Worm (Caenorhabditis elegans): ENCODE data around the gene Y64G10A.1.
"Not testable (repeated sequence)": the region's sequence is repeated elsewhere in the genome, so short reads cannot be mapped to it uniquely, and the experiment has no call there.

- not testable (repeated sequence) for TF ChIP-seq ceh-32 (tag; optimal IDR thresholded peaks at IDR 0.05; ENCODE audit: poor library complexity); ces-1 (GFP tag; optimal IDR thresholded peaks at IDR 0.05); unc-62 (GFP tag; optimal IDR thresholded peaks at IDR 0.05 in 1 of 2); unc-62 (tag; optimal IDR thresholded peaks at IDR 0.05); aly-2 (tag; optimal IDR thresholded peaks at IDR 0.05); ceh-28 (tag; optimal IDR thresholded peaks at IDR 0.05)
These were observed 20.8 kb downstream of the Y64G10A.1 start for ce11 chrIV:14218113-14218512.
